Comparison of ENCODE assay signal across 1 fruit fly cellular context in the genomic region with DNA sequence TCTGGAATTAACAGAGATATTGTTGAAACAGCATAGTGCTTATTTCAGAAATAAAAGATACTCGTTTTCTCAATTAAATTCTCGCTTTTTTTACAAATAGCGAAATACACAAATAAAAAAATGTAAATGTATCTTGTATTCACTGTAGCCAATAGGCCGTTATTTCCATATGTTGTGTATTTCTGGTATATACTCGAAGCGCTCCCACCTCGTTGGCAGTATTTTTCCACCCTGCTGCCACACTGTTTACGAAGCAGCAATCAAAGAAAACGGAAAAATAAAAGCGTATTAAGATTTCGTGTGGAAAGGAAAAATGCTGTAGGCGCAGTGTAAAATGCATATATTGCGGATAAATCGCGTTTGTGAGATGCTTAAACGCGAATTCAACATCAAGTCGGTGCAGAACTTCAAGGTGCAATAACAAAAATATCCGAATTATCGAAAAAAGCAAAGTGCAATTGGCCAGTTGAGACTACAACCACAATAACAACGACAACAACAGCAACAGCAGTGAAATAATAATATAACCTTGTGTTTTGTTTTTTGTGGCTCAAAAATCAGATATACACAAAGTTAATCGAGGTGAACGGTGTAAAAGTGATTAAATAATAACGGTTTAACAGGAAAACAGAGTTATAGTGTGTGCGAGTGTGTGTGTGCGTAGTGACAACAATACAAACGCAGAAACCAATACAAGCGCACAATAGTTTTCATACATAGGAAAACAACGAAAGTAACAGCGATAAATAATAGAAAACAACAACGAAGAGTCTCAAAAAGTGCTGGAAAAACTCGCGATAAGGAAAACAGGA.
TF ChIP-seq lines count a peak whose summit lies in the region.

A gene (plus strand): TSS at position 255 of the 812 bp plus-strand sequence.

TF ChIP-seq in whole organism, embryonic, 481 proteins besides CTCF, POLR2A, EP300 and RAD21 (continued from another document):
- no peak for TF ChIP-seq prd (optimal IDR thresholded peaks at IDR 0.05; lab: Kevin White, UChicago)
- peak; percentile 53; the same call in 1 of the 3 replicates for TF ChIP-seq prd (GFP tag; IDR thresholded peaks at IDR 0.05; lab: Robert Waterston, UW)
- peak; percentile 19 for TF ChIP-seq sqz (GFP tag; optimal IDR thresholded peaks at IDR 0.05; lab: Kevin White, UChicago)
- peak; percentile 14 for TF ChIP-seq Dad (GFP tag; optimal IDR thresholded peaks at IDR 0.05; lab: Kevin White, UChicago)
- peak; percentile 32; the same call in 1 of the 2 replicates for TF ChIP-seq Scr (GFP tag; IDR thresholded peaks at IDR 0.05; lab: Robert Waterston, UW; ENCODE audit: partially characterized antibody)
- TF ChIP-seq NK7.1 (GFP tag; optimal IDR thresholded peaks at IDR 0.05; lab: Kevin White, UChicago), result peak; percentile 57
- TF ChIP-seq vfl (GFP tag; optimal IDR thresholded peaks at IDR 0.05; lab: Kevin White, UChicago), result peak; percentile 29
- peak; percentile 16 to 61 for TF ChIP-seq Pdp1 (GFP tag; optimal IDR thresholded peaks at IDR 0.05; lab: Kevin White, UChicago)
- no peak for TF ChIP-seq C15 (GFP tag; IDR thresholded peaks at IDR 0.05; lab: Robert Waterston, UW)
- TF ChIP-seq CG12659 (GFP tag; optimal IDR thresholded peaks at IDR 0.05; lab: Kevin White, UChicago), result peak; percentile 61
- no peak for TF ChIP-seq grn (GFP tag; optimal IDR thresholded peaks at IDR 0.05; lab: Kevin White, UChicago)
- TF ChIP-seq cg (GFP tag; optimal IDR thresholded peaks at IDR 0.05; lab: Kevin White, UChicago), result peak; percentile 88
- TF ChIP-seq da (GFP tag; optimal IDR thresholded peaks at IDR 0.05; lab: Kevin White, UChicago), result no peak
- TF ChIP-seq CG10462 (GFP tag; optimal IDR thresholded peaks at IDR 0.05; lab: Kevin White, UChicago), result peak; percentile 91
- peak; percentile 57 for TF ChIP-seq CG15514 (GFP tag; optimal IDR thresholded peaks at IDR 0.05; lab: Kevin White, UChicago)
- no peak for TF ChIP-seq wek (GFP tag; optimal IDR thresholded peaks at IDR 0.05; lab: Kevin White, UChicago)
- no peak for TF ChIP-seq CkIIα-i1 (GFP tag; IDR thresholded peaks at IDR 0.05; lab: Robert Waterston, UW)
- no peak for TF ChIP-seq schlank (tag; optimal IDR thresholded peaks at IDR 0.05; lab: Kevin White, UChicago)
- TF ChIP-seq Sox100B (GFP tag; optimal IDR thresholded peaks at IDR 0.05; lab: Kevin White, UChicago), result no peak
- TF ChIP-seq CG9609 (GFP tag; optimal IDR thresholded peaks at IDR 0.05; lab: Kevin White, UChicago), result peak; percentile 18
- no peak for TF ChIP-seq cad (GFP tag; optimal IDR thresholded peaks at IDR 0.05; lab: Kevin White, UChicago)
- no peak for TF ChIP-seq Lpt (GFP tag; optimal IDR thresholded peaks at IDR 0.05; lab: Kevin White, UChicago)
- peak; percentile 63 for TF ChIP-seq CG9932 (GFP tag; IDR thresholded peaks at IDR 0.05; lab: Robert Waterston, UW)
- TF ChIP-seq ERR (GFP tag; optimal IDR thresholded peaks at IDR 0.05; lab: Kevin White, UChicago), result peak; percentile 34
